Worm (Caenorhabditis elegans): ENCODE results near the gene T05C1.5.

T05C1.5 gene

DNA sequence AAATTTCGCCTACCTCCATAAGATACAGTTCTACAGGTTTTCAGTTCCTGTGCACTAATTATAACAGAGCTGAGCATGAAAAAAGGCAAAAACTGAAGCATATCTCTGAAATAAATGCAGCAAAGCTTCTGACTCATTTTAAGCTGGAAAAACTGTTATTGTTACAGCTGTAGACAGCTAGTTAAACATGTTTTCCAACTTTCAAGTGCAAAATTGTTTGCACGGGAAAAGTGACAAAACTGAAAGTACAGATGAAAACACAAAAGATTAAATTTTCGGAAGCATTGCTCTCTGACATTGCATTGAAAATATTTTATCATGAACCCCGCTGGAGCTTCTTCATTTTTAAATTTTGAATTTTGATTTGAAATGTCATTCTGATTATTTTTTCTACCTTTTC is at the start of gene T05C1.5:
Gene T05C1.5, minus strand, starts transcription at position 101 of the 400 bp plus-strand sequence.
- TF ChIP-seq dao-5 (tag; optimal IDR thresholded peaks at IDR 0.05) (no peak), W03F9.2 (tag; optimal IDR thresholded peaks at IDR 0.05) (no peak), him-1 (tag; optimal IDR thresholded peaks at IDR 0.05) (no peak)

DNA sequence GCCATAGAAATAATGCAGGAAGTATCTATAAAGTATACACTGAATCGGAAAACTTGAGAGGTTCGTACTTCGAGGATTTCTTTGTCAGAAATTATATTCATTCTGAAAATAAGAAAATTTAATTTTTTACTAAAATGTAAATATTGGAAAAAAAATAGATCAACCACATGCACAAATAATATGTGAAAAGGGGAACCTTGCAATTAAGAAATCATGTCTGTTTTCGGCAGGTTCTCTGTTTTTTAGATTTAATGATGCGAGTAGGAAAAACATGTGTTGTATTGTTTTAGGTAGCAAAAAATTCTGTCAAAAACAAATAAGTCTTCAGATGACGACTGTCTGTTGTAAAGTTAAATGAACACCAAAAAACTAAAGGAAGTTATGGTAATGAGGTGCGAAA is 46.5 kb upstream of the T05C1.5 start, which contains the start of gene sra-33:
Gene sra-33, minus strand, starts transcription at position 101 of the 400 bp plus-strand sequence.
- TF ChIP-seq him-1 (tag; optimal IDR thresholded peaks at IDR 0.05): no peak
- no peak for TF ChIP-seq W03F9.2 (tag; optimal IDR thresholded peaks at IDR 0.05)
- no peak for TF ChIP-seq dao-5 (tag; optimal IDR thresholded peaks at IDR 0.05)

DNA sequence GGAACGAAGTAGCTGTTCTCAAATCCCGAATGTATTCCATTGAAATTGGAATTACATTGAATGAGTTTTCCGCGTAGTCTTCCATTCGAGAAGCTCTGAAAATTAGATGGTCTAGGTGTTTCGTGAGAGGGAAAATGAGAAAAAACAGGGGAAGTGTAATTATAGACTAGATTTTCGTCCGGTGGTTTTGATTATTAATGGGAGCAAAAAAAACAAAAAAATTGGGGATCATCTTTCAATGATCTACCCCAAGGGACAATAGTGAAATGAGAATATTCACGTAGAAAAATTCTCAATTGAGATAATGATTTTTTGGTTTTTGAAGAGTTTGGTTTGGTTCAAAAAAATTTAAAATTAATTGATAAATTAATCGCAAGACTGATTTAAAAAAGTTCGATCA is 41.3 kb upstream of the T05C1.5 start, which contains the start of gene sra-32:
Gene sra-32, minus strand, starts transcription at position 101 of the 400 bp plus-strand sequence.
- no peak for TF ChIP-seq dao-5 (tag; optimal IDR thresholded peaks at IDR 0.05)
- no peak for TF ChIP-seq W03F9.2 (tag; optimal IDR thresholded peaks at IDR 0.05)
- TF ChIP-seq him-1 (tag; optimal IDR thresholded peaks at IDR 0.05): no peak

DNA sequence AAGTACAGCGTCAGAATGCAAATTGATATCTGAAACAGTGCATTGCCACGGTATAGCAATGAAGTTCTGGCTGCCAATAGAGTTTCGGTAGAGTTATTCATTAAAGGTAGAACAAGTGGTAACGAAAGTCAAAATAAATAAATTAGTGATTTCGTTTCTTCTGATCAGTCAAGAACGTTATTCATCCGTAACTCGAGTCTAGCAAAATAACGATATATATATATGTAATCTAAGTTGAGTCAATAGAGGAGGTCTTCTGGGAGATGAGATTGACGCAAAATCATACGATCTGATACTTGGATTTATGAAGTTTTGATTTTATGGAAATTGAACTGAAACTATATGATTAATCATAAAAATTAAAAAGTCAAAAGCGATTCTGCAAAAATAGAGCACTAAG is 37.2 kb upstream of the T05C1.5 start, which contains the start of gene sra-35:
Gene sra-35, minus strand, starts transcription at position 101 of the 400 bp plus-strand sequence.
- no peak for TF ChIP-seq dao-5 (tag; optimal IDR thresholded peaks at IDR 0.05)
- no peak for TF ChIP-seq W03F9.2 (tag; optimal IDR thresholded peaks at IDR 0.05)
- no peak for TF ChIP-seq him-1 (tag; optimal IDR thresholded peaks at IDR 0.05)

DNA sequence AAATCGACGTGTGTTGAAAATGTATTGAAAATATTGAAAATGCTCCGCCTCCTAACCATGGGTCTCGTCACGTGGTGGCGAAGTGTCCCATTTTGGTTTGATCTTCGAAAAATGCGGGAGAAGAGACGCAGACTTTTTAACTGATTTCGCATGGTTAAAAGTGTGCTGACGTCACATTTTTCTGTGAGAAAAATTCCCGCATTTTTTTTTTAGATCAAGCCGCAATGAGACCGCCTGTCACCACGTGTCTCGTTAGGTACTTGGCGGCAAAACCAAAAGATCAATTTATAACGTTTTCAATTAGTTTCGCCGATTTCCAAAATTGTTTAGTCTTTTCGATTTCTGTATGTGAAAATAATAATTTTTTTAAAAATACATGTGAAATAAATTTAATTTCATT is 34.6 kb upstream of the T05C1.5 start:
- no peak for TF ChIP-seq dao-5 (tag; optimal IDR thresholded peaks at IDR 0.05)
- no peak for TF ChIP-seq him-1 (tag; optimal IDR thresholded peaks at IDR 0.05)
- TF ChIP-seq W03F9.2 (tag; optimal IDR thresholded peaks at IDR 0.05): no peak

DNA sequence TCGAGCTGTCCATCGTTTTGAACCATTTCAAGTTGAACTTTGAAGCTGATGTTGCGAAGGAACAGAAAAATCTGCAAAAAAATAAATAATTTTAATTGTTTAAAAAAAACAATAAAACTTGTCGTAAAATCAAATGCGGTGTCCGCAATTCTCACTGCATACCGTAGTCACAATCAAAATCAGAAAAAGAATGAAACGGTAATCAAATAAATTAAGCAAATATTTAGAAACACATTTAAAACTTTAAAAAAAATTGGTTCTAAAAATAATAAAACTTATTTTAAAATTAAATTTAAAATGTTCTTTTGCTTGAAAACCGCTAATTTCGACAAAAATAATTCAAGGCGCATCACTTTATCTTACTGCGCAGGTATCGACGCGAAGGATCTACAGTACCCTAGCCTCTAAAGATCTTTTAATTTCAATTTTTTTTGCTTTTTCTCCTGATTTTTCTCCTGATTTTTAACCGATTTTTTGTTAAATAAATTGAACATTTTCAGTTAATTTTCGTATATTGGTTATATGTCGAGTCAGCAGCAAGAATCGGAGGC is 32.6 kb upstream of the T05C1.5 start, which contains the start of the genes B0304.4 and B0304.2:
Gene B0304.4, minus strand, starts transcription at position 101 of the 551 bp plus-strand sequence.
Gene B0304.2, plus strand, starts transcription at position 501 of the 551 bp plus-strand sequence.
- TF ChIP-seq W03F9.2 (tag; optimal IDR thresholded peaks at IDR 0.05): no peak
- TF ChIP-seq dao-5 (tag; optimal IDR thresholded peaks at IDR 0.05): no peak
- TF ChIP-seq him-1 (tag; optimal IDR thresholded peaks at IDR 0.05): no peak

DNA sequence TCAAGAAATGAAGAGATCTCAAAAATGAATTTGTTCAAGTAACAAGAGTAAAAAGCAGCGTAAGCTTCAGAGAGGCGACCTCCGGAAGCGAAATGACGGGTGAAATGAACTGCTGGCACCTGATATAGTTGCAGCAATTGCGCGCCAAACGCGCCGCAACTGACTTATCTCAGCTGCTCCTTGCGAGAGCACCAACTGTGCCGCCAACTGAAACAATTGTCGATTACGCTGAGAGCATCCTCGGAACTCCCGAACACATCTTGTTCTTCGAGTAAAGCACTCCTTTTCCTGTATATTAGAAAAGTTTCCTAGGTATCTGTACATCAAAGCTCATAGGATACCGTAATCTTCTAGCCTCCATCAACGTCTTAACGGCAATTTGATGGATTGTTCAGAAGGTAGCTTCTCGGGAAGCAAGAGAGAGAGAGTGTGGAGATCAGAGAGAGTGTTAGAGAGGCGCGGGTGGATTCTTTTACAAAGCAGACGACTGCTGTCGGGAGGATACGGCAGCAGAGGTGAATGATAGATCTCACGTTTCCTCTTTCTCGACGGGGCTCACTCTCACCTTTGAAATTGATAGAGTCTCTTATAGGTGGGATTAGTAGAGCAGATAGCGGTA is 29.5 kb upstream of the T05C1.5 start:
- no peak for TF ChIP-seq him-1 (tag; optimal IDR thresholded peaks at IDR 0.05)
- TF ChIP-seq dao-5 (tag; optimal IDR thresholded peaks at IDR 0.05): no peak
- TF ChIP-seq W03F9.2 (tag; optimal IDR thresholded peaks at IDR 0.05): no peak

DNA sequence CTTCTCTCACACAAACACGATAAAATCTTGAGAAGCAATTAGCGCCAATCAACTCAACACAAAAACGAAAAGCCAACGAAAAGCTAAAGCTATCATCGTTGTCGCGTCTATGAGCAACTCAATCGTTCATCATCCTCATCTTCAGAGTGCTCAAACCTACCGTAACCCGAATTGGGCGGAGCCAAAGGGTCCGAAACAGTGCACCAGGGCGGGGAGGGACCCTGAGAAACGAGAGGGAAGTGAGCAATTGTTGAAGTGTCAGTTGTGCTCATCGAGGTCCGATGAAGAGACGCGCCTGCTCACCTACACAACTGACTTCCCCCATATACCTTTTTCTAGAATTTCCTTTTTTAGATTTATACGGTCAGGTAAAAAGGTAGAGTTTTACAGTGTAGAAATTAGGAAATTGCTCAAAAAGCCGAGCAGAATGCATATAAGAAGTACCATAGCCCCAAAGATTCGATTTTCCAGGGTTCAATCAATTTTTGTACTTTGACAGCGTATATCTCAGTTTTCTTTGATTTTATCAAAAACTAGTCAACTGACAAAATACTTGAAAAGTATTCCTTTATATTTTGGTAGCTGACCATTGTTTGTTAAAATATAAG is 27.8 kb upstream of the T05C1.5 start, which contains the start of gene hlh-1:
Gene hlh-1, plus strand, starts transcription at position 275 of the 608 bp plus-strand sequence.
- no peak for TF ChIP-seq W03F9.2 (tag; optimal IDR thresholded peaks at IDR 0.05)
- no peak for TF ChIP-seq him-1 (tag; optimal IDR thresholded peaks at IDR 0.05)
- no peak for TF ChIP-seq dao-5 (tag; optimal IDR thresholded peaks at IDR 0.05)

DNA sequence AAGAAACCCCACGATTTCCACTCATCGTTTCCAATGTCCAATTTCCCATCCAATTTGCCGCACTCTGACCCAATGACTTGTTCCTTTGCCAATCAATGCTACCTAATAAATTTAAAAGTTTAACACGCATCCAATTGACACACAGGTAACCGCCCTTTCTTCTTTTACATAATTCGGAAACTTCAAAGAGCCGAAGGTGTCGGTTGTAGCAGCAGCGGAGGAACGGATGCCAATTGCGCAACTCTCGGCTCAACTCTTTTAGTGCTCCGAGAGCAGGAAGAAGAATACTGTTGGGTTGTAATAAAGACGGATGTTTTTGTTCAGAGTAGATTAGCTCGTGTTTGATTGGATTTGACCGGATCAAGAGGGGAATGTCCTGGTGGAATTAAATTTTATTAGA is 26.6 kb upstream of the T05C1.5 start:
- no peak for TF ChIP-seq dao-5 (tag; optimal IDR thresholded peaks at IDR 0.05)
- no peak for TF ChIP-seq him-1 (tag; optimal IDR thresholded peaks at IDR 0.05)
- no peak for TF ChIP-seq W03F9.2 (tag; optimal IDR thresholded peaks at IDR 0.05)

DNA sequence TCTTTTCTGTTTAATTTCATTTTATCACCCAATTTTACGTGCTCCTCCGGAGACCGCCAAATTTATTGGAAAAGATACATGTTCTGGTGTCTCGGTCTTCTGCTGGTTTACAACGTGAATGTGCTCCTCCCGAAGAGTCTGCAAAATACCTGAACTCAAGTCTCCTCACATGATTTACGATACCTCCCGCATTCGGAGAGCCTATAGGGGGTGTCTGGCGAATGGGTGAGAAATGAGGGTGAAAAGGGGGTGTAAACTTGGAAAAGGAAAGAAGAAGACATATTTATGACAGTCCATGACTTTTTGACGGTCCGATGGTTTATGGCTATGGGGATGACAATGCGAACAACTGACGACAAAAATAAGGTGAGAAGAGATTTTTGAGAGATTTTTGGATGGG is 25.7 kb upstream of the T05C1.5 start:
- TF ChIP-seq dao-5 (tag; optimal IDR thresholded peaks at IDR 0.05): no peak
- no peak for TF ChIP-seq W03F9.2 (tag; optimal IDR thresholded peaks at IDR 0.05)
- no peak for TF ChIP-seq him-1 (tag; optimal IDR thresholded peaks at IDR 0.05)

DNA sequence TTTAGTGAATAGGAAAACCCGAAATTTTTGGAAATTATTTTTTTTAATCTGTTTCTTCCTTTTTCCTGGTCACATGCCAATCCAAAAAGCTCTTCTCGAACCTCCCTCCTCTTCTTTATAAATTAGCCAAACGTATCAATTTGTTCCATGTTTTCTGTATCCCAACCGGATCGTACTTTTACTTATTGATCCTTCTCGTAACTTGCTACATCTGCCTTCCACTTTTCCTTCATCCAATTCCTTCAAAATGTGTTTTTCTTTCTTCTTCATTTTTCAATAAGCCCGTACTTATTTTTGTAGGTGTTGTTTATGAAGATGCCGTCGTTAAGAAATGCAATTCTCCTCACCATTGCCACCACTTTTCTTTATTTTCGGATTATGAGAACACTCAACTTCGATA is 21.3 kb upstream of the T05C1.5 start, which contains the start of gene cyp-23A1:
Gene cyp-23A1, plus strand, starts transcription at position 301 of the 400 bp plus-strand sequence.
- no peak for TF ChIP-seq him-1 (tag; optimal IDR thresholded peaks at IDR 0.05)
- TF ChIP-seq dao-5 (tag; optimal IDR thresholded peaks at IDR 0.05): no peak
- no peak for TF ChIP-seq W03F9.2 (tag; optimal IDR thresholded peaks at IDR 0.05)

DNA sequence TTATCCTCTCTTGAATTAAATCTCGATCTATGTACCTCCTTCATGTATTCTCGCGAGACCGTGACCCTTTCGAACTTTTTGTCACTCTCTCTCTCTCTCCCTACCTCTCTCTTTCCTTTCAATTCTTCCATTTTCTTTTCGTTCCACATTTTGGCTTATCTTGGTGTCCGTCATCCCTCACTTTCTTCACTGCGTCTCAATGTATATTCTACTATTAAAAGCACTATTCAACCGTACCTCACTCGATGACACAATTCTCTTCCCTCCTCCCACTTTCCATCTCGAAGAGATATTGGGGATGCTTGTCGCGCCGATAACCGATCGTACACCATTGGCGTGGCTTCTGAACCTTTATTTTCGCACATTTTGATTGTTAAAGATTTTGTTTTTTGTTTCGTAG is 20.1 kb upstream of the T05C1.5 start:
- TF ChIP-seq W03F9.2 (tag; optimal IDR thresholded peaks at IDR 0.05): no peak
- TF ChIP-seq dao-5 (tag; optimal IDR thresholded peaks at IDR 0.05): no peak
- no peak for TF ChIP-seq him-1 (tag; optimal IDR thresholded peaks at IDR 0.05)

DNA sequence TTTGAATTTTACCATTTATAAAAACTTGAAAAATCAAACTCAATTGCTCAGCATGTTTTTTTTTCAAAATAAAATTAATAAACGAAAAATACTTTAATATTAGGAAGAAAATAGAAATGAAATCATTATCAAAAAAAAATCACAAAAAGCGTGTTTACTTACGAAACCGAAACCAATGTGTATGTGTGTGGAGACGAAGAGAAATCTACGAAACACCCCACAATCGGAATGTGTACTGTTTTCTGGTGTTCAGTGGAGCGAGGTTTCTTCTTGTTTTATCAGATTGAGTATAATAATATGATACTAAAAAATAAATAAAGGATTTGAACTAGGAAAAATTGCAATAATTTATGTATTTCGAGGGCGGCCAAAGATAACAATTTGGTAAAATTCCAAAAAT is 17.0 kb upstream of the T05C1.5 start:
- no peak for TF ChIP-seq W03F9.2 (tag; optimal IDR thresholded peaks at IDR 0.05)
- no peak for TF ChIP-seq him-1 (tag; optimal IDR thresholded peaks at IDR 0.05)
- no peak for TF ChIP-seq dao-5 (tag; optimal IDR thresholded peaks at IDR 0.05)

Data from whole organism, L4/young adult.